Fruit fly (Drosophila melanogaster): ENCODE results near the gene CG14543.
A peak's percentile ranks its signal among the peaks of the same experiment; 100 is the strongest.

CG14543 gene

dm6 chr3R:26104302-26105140, 48.1 kb downstream of the CG14543 start (continued):
- TF ChIP-seq tll (GFP tag; optimal IDR thresholded peaks at IDR 0.05) (no peak), Doc2 (GFP tag; IDR thresholded peaks at IDR 0.05) (no peak), YL-1 (GFP tag; optimal IDR thresholded peaks at IDR 0.05) (no peak), knrl (GFP tag; IDR thresholded peaks at IDR 0.05; ENCODE audit: partially characterized antibody) (no peak), CG13624 (GFP tag; optimal IDR thresholded peaks at IDR 0.05) (no peak), CG9817 (tag; optimal IDR thresholded peaks at IDR 0.05) (peak; percentile 32), cwo (GFP tag; optimal IDR thresholded peaks at IDR 0.05) (no peak), peb (GFP tag; IDR thresholded peaks at IDR 0.05) (no peak), CG6765 (GFP tag; optimal IDR thresholded peaks at IDR 0.05) (peak; percentile 53), CG1792 (GFP tag; optimal IDR thresholded peaks at IDR 0.05) (no peak), Ets97D (GFP tag; optimal IDR thresholded peaks at IDR 0.05) (peak; percentile 4), pum (GFP tag; optimal IDR thresholded peaks at IDR 0.05) (no peak), CG3847 (GFP tag; IDR thresholded peaks at IDR 0.05) (no peak), tgo (GFP tag; IDR thresholded peaks at IDR 0.05) (no peak; the same call in 2 of the 3 replicates), Dek (tag; optimal IDR thresholded peaks at IDR 0.05) (peak; percentile 56), inv (GFP tag; IDR thresholded peaks at IDR 0.05; ENCODE audit: partially characterized antibody) (no peak), Elba2 (GFP tag; optimal IDR thresholded peaks at IDR 0.05) (no peak), slp2 (GFP tag; optimal IDR thresholded peaks at IDR 0.05) (no peak), CG11247 (GFP tag; IDR thresholded peaks at IDR 0.05) (no peak), CkIIα-i1 (GFP tag; IDR thresholded peaks at IDR 0.05) (no peak), CG3407 (GFP tag; optimal IDR thresholded peaks at IDR 0.05) (peak; percentile 10), CG4404 (GFP tag; IDR thresholded peaks at IDR 0.05) (no peak), z (GFP tag; IDR thresholded peaks at IDR 0.05) (no peak), Usf (GFP tag; optimal IDR thresholded peaks at IDR 0.05) (no peak), CG14710 (tag; optimal IDR thresholded peaks at IDR 0.05) (no peak), CG14965 (GFP tag; optimal IDR thresholded peaks at IDR 0.05; ENCODE audit: borderline replicate concordance) (no peak), pfk (GFP tag; optimal IDR thresholded peaks at IDR 0.05) (no peak), CG10274 (GFP tag; optimal IDR thresholded peaks at IDR 0.05) (no peak), pita (GFP tag; optimal IDR thresholded peaks at IDR 0.05) (no peak), Nf-YB (GFP tag; optimal IDR thresholded peaks at IDR 0.05) (no peak), Hr39 (optimal IDR thresholded peaks at IDR 0.05) (no peak), vvl (GFP tag; IDR thresholded peaks at IDR 0.05) (no peak), seq (GFP tag; IDR thresholded peaks at IDR 0.05) (no peak), ham (GFP tag; IDR thresholded peaks at IDR 0.05) (no peak), Myb (GFP tag; optimal IDR thresholded peaks at IDR 0.05) (no peak), slbo (GFP tag; IDR thresholded peaks at IDR 0.05) (peak; percentile 51), CG14667 (GFP tag; IDR thresholded peaks at IDR 0.05) (no peak), HmgD (GFP tag; optimal IDR thresholded peaks at IDR 0.05) (no peak), gro (GFP tag; optimal IDR thresholded peaks at IDR 0.05) (no peak), CG4360 (GFP tag; IDR thresholded peaks at IDR 0.05) (no peak), CG5180 (GFP tag; optimal IDR thresholded peaks at IDR 0.05) (no peak), row (GFP tag; IDR thresholded peaks at IDR 0.05) (peak; percentile 42; the same call in 2 of the 3 replicates), CG30403 (GFP tag; optimal IDR thresholded peaks at IDR 0.05) (peak; percentile 35), bsh (GFP tag; optimal IDR thresholded peaks at IDR 0.05) (peak in 1 of 2 experiments; percentile 46), al (GFP tag; IDR thresholded peaks at IDR 0.05) (0 out of 2 replicates have a peak, but pooled peaks have one; percentile 23), btn (GFP tag; optimal IDR thresholded peaks at IDR 0.05) (no peak), CG17829 (tag; optimal IDR thresholded peaks at IDR 0.05) (no peak), pan (optimal IDR thresholded peaks at IDR 0.05) (no peak), pan (GFP tag; optimal IDR thresholded peaks at IDR 0.05 in 1 of 2, IDR thresholded peaks at IDR 0.05 in 1 of 2) (peak in 1 of 2 experiments; percentile 70), hkb (optimal IDR thresholded peaks at IDR 0.05) (no peak), hkb (GFP tag; IDR thresholded peaks at IDR 0.05) (no peak)
